Worm (Caenorhabditis elegans) whole organism, L2 larva: ENCODE data around the gene C38D9.8.

Source experiments
- lin-11 ChIP-seq: fragments of 150-350 bp; sonication (generic microtip); optimal IDR thresholded peaks from 2 replicates; lab custom pipeline; 2014; ENCODE audit warnings: missing biosample characterization, missing genetic modification characterization, inconsistent platforms, mixed read lengths
- nhr-12 ChIP-seq: fragments of 150-350 bp; optimal IDR thresholded peaks from 2 replicates; lab custom pipeline; 2014; ENCODE audit warnings: missing biosample characterization, missing genetic modification characterization
- ztf-1 ChIP-seq: fragments of 200-800 bp; sonication (Bioruptor generic); conservative IDR thresholded peaks from 2 replicates; pipeline ENCODE4 v1.3.6; 2022; ENCODE audit warnings: missing genetic modification characterization, missing compliant biosample characterization

The C38D9.8 gene

DNA sequence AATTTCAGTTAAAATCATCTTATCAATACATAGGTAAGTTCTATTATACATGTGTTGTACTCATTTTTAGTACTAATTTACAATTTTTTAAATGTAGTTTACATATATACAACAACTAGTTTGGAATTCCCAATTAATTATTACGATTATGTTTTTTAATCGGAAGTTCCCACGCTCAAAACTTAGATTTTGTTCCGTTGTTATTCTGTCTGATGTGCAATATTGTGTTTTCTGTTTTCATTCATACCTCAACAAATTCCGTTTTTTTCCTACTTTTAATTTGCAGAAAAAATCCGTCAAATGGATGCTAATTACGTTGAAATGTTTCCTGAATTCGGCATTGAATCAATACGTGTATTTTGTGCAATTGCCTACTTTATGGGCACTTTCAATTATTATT lies 46.4 kb downstream of the C38D9.8 start, which contains the start of gene srw-31:
srw-31 (plus strand) TSS at position 301 of the 400 bp plus-strand sequence.
- no peak for TF ChIP-seq ztf-1 (GFP tag; lab: Robert Waterston, UW)
- TF ChIP-seq nhr-12 (tag; lab: Kevin White, UChicago) = no peak
- no peak for TF ChIP-seq lin-11 (tag; lab: Kevin White, UChicago)
